Worm (Caenorhabditis elegans) whole organism, late embryonic: ENCODE data around the gene meg-3.
"Not testable (repeated sequence)": the region's sequence is repeated elsewhere in the genome, so short reads cannot be mapped to it uniquely, and the experiment has no call there.

Source experiments
- C38D4.7 ChIP-seq: fragments of 200-800 bp; sonication (Bioruptor generic); optimal IDR thresholded peaks from 2 replicates; lab custom pipeline; 2018; ENCODE audit warnings: mild to moderate bottlenecking, missing genetic modification characterization, moderate library complexity, missing compliant biosample characterization
- F13H6.1 ChIP-seq: sonication (generic microtip); optimal IDR thresholded peaks from 2 replicates; lab custom pipeline; 2016; ENCODE audit warnings: missing genetic modification characterization, missing compliant biosample characterization
- K09A11.1 ChIP-seq: sonication (generic microtip); optimal IDR thresholded peaks from 2 replicates; lab custom pipeline; 2017; ENCODE audit warnings: antibody characterized with exemption, mild to moderate bottlenecking, missing genetic modification characterization, missing compliant biosample characterization; ENCODE audit not compliant: insufficient read depth
- T23F11.4 ChIP-seq: fragments of 200-800 bp; sonication (Bioruptor generic); optimal IDR thresholded peaks from 2 replicates; lab custom pipeline; 2018; ENCODE audit warnings: mild to moderate bottlenecking, missing genetic modification characterization, missing compliant biosample characterization
- Y22D7AL.16 ChIP-seq: sonication (generic microtip); optimal IDR thresholded peaks from 2 replicates; lab custom pipeline; 2016; ENCODE audit warnings: missing genetic modification characterization, missing compliant biosample characterization
- ahr-1 ChIP-seq: sonication (generic microtip); optimal IDR thresholded peaks from 2 replicates; lab custom pipeline; 2016; ENCODE audit warnings: missing genetic modification characterization, missing compliant biosample characterization
- ceh-18 ChIP-seq: sonication (generic microtip); optimal IDR thresholded peaks from 2 replicates; lab custom pipeline; 2016; ENCODE audit warnings: missing genetic modification characterization, missing compliant biosample characterization
- ceh-2 ChIP-seq: sonication (generic microtip); optimal IDR thresholded peaks from 2 replicates; lab custom pipeline; 2016; ENCODE audit warnings: missing genotype, missing genetic modification characterization, missing compliant biosample characterization
- ceh-22 ChIP-seq: sonication (generic microtip); optimal IDR thresholded peaks from 2 replicates; lab custom pipeline; 2017; ENCODE audit warnings: missing biosample characterization, missing genetic modification characterization
- ceh-30 ChIP-seq: fragments of 150-350 bp; optimal IDR thresholded peaks from 2 replicates; lab custom pipeline; 2014; ENCODE audit warnings: missing biosample characterization, missing genetic modification characterization
- ceh-34 ChIP-seq: sonication (generic microtip); optimal IDR thresholded peaks from 2 replicates; lab custom pipeline; 2016; ENCODE audit warnings: mild to moderate bottlenecking, missing genetic modification characterization, missing compliant biosample characterization
- ceh-48 ChIP-seq: sonication (generic microtip); optimal IDR thresholded peaks from 2 replicates; lab custom pipeline; 2016; ENCODE audit warnings: missing genetic modification characterization, inconsistent platforms, missing compliant biosample characterization
- ceh-6 ChIP-seq: fragments of 200-800 bp; sonication (Bioruptor generic); optimal IDR thresholded peaks from 2 replicates; lab custom pipeline; 2018; ENCODE audit warnings: mild to moderate bottlenecking, missing genetic modification characterization, missing compliant biosample characterization
- ceh-9 ChIP-seq: sonication (generic microtip); optimal IDR thresholded peaks from 2 replicates; lab custom pipeline; 2016; ENCODE audit warnings: mild to moderate bottlenecking, missing genetic modification characterization, inconsistent platforms, missing compliant biosample characterization
- dmd-4 ChIP-seq: sonication (generic microtip); optimal IDR thresholded peaks from 2 replicates; lab custom pipeline; 2016; ENCODE audit warnings: borderline replicate concordance, missing genetic modification characterization, missing compliant biosample characterization
- dve-1 ChIP-seq: sonication (generic microtip); optimal IDR thresholded peaks from 2 replicates; lab custom pipeline; 2017; ENCODE audit warnings: antibody characterized with exemption, mild to moderate bottlenecking, missing genetic modification characterization, missing compliant biosample characterization
- ets-4 ChIP-seq: sonication (generic microtip); optimal IDR thresholded peaks from 2 replicates; lab custom pipeline; 2016; ENCODE audit warnings: missing genetic modification characterization, missing compliant biosample characterization
- eyg-1 ChIP-seq: sonication (generic microtip); optimal IDR thresholded peaks from 2 replicates; lab custom pipeline; 2016; ENCODE audit warnings: missing genotype, missing genetic modification characterization, missing compliant biosample characterization
- fax-1 ChIP-seq: sonication (generic microtip); optimal IDR thresholded peaks from 2 replicates; lab custom pipeline; 2016; ENCODE audit warnings: missing genotype, missing genetic modification characterization, missing compliant biosample characterization
- hlh-30 ChIP-seq: sonication (generic microtip); optimal IDR thresholded peaks from 2 replicates; lab custom pipeline; 2017; ENCODE audit warnings: antibody characterized with exemption, missing genetic modification characterization, missing compliant biosample characterization; ENCODE audit not compliant: insufficient read depth
- lim-6 ChIP-seq: sonication (generic microtip); optimal IDR thresholded peaks from 2 replicates; lab custom pipeline; 2016; ENCODE audit warnings: missing genetic modification characterization, missing compliant biosample characterization
- lin-11 ChIP-seq: fragments of 200-800 bp; sonication (Bioruptor generic); optimal IDR thresholded peaks from 2 replicates; lab custom pipeline; 2018; ENCODE audit warnings: mild to moderate bottlenecking, missing genetic modification characterization, missing compliant biosample characterization
- madf-2 ChIP-seq: sonication (generic microtip); optimal IDR thresholded peaks from 2 replicates; lab custom pipeline; 2017; ENCODE audit warnings: missing genetic modification characterization, missing compliant biosample characterization
- nhr-11 ChIP-seq: fragments of 150-350 bp; optimal IDR thresholded peaks from 2 replicates; lab custom pipeline; 2014; ENCODE audit warnings: missing biosample characterization, missing genetic modification characterization
- nhr-232 ChIP-seq: sonication (generic microtip); optimal IDR thresholded peaks from 2 replicates; lab custom pipeline; 2016; ENCODE audit warnings: missing genetic modification characterization, missing compliant biosample characterization
- npax-4 ChIP-seq: sonication (generic microtip); optimal IDR thresholded peaks from 2 replicates; lab custom pipeline; 2016; ENCODE audit warnings: missing genetic modification characterization, missing compliant biosample characterization
- odd-2 ChIP-seq: sonication (generic microtip); optimal IDR thresholded peaks from 2 replicates; lab custom pipeline; 2017; ENCODE audit warnings: antibody characterized with exemption, mild to moderate bottlenecking, missing genetic modification characterization, missing compliant biosample characterization
- pat-9 ChIP-seq: fragments of 200-800 bp; sonication (Bioruptor generic); optimal IDR thresholded peaks from 2 replicates; lab custom pipeline; 2018; ENCODE audit warnings: mild to moderate bottlenecking, missing genetic modification characterization, moderate library complexity, missing compliant biosample characterization
- pha-2 ChIP-seq: sonication (generic microtip); optimal IDR thresholded peaks from 2 replicates; lab custom pipeline; 2017; ENCODE audit warnings: mild to moderate bottlenecking, missing genetic modification characterization, missing compliant biosample characterization
- pha-4 ChIP-seq: fragments of 150-350 bp; optimal IDR thresholded peaks from 2 replicates; lab custom pipeline; 2018; ENCODE audit warnings: missing biosample characterization, missing genetic modification reagents, missing genetic modification characterization
- ref-2 ChIP-seq: sonication (generic microtip); optimal IDR thresholded peaks from 2 replicates; lab custom pipeline; 2016; ENCODE audit warnings: missing genetic modification characterization, missing compliant biosample characterization
- rnt-1 ChIP-seq: sonication (generic microtip); optimal IDR thresholded peaks from 2 replicates; lab custom pipeline; 2016; ENCODE audit warnings: missing genetic modification characterization, missing compliant biosample characterization
- sox-4 ChIP-seq: sonication (generic microtip); optimal IDR thresholded peaks from 2 replicates; lab custom pipeline; 2017; ENCODE audit warnings: mild to moderate bottlenecking, missing genetic modification characterization, inconsistent platforms, missing compliant biosample characterization
- syd-9 ChIP-seq: sonication (generic microtip); optimal IDR thresholded peaks from 2 replicates; lab custom pipeline; 2016; ENCODE audit warnings: mild to moderate bottlenecking, missing genetic modification characterization, moderate library complexity, missing compliant biosample characterization
- tbx-2 ChIP-seq: sonication (generic microtip); optimal IDR thresholded peaks from 2 replicates; lab custom pipeline; 2016; ENCODE audit warnings: missing genetic modification characterization, missing compliant biosample characterization
- tbx-7 ChIP-seq: sonication (generic microtip); optimal IDR thresholded peaks from 2 replicates; lab custom pipeline; 2016; ENCODE audit warnings: missing genotype, missing genetic modification characterization, missing compliant biosample characterization
- unc-42 ChIP-seq: sonication (generic microtip); optimal IDR thresholded peaks from 2 replicates; lab custom pipeline; 2016; ENCODE audit warnings: missing genotype, missing genetic modification characterization, missing compliant biosample characterization
- unc-55 ChIP-seq: sonication (generic microtip); optimal IDR thresholded peaks from 2 replicates; lab custom pipeline; 2017; ENCODE audit warnings: missing biosample characterization, missing genetic modification reagents, missing genetic modification characterization
- ztf-16 ChIP-seq: sonication (generic microtip); optimal IDR thresholded peaks from 2 replicates; lab custom pipeline; 2017; ENCODE audit warnings: missing genetic modification characterization, missing compliant biosample characterization

meg-3 gene

DNA sequence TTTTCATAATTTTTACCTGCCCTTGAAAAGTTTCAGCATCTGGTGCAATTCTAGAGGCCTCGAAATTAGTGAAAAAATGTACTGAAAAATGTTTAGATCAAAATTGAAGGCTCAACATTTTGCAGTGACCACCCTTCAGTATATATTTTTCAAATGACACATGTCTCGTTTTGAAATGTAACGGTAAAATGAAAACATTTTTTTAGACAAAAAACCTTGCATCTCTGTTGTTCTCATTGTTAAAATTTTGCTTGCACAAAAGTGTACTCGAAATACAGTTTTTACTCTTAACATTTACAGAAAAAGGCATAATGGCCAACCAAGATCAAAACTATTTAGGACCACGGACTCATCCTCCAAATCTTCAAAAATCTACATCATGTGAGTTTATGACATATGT lies 36.9 kb upstream of the meg-3 start, which contains the start of gene Y102A11A.2:
Gene Y102A11A.2 (plus strand): TSS at position 301 of the 400 bp plus-strand sequence.
- TF ChIP-seq tbx-2 (tag; lab: Kevin White, UChicago); F13H6.1; pha-2 (tag; lab: Kevin White, UChicago): not testable (repeated sequence)

DNA sequence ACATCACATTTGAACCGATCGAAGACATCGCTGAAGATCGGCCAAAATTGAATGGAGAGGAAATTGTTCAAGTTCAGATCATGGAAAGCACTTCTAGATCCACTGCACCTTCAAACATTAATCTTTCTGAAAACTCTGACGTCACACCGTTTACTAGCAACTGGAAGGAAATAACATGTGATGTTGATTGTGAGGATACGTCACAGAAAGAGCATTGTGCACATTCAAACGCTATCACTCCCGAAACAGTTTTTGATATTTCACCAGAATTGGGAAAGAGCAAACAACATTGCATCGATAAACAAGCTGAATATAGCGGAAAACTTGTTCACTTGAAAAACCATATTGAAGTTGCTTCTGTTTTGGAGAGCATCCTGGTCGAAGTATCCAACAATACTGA lies 32.2 kb upstream of the meg-3 start:
- TF ChIP-seq ets-4 (tag; lab: Kevin White, UChicago) (no peak), eyg-1 (no peak), ceh-6 (GFP tag; lab: Kevin White, UChicago) (no peak), npax-4 (tag; lab: Kevin White, UChicago) (no peak), dve-1 (tag; lab: Kevin White, UChicago) (no peak), ceh-34 (tag; lab: Kevin White, UChicago) (no peak), ceh-9 (tag; lab: Kevin White, UChicago) (no peak), ceh-18 (tag; lab: Kevin White, UChicago) (no peak), rnt-1 (tag; lab: Kevin White, UChicago) (no peak), ref-2 (no peak), madf-2 (tag; lab: Kevin White, UChicago) (no peak), dmd-4 (tag; lab: Kevin White, UChicago) (no peak), tbx-2 (tag; lab: Kevin White, UChicago) (no peak), unc-55 (GFP tag; lab: Kevin White, UChicago) (no peak), hlh-30 (no peak), lin-11 (no peak), syd-9 (tag; lab: Kevin White, UChicago) (no peak), T23F11.4 (GFP tag; lab: Kevin White, UChicago) (no peak), pat-9 (tag; lab: Kevin White, UChicago) (no peak), ztf-16 (tag; lab: Kevin White, UChicago) (no peak)

DNA sequence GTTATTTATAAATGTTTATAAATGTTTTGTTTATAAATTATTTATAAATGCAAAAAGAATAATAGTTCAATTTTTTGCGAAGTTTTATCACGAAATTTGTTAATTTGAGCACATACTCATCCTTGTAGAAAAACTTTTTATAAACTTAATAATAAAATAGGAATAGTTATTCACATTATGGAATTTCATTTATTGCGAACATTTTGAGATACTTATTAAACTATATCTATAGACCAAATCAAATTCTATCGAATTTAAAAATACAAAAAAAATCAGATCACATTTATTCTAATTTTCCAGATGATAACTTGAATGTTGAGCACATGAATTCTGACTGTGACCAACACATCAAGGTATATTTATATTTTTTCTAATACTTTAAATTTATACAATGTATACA lies 29.4 kb upstream of the meg-3 start, which contains the start of gene Y102A11A.3:
Gene Y102A11A.3 (plus strand): TSS at position 301 of the 400 bp plus-strand sequence.
- TF ChIP-seq ceh-18 (tag; lab: Kevin White, UChicago) (no peak), ceh-6 (GFP tag; lab: Kevin White, UChicago) (no peak), lim-6 (tag; lab: Kevin White, UChicago) (no peak), syd-9 (tag; lab: Kevin White, UChicago) (no peak), ceh-30 (tag; lab: Kevin White, UChicago) (no peak), sox-4 (tag; lab: Kevin White, UChicago) (no peak), eyg-1 (no peak), ceh-9 (tag; lab: Kevin White, UChicago) (no peak), ahr-1 (tag; lab: Kevin White, UChicago) (no peak), tbx-7 (tag; lab: Kevin White, UChicago) (no peak), ceh-48 (no peak), ceh-2 (tag; lab: Kevin White, UChicago) (no peak), fax-1 (tag; lab: Kevin White, UChicago) (no peak), nhr-11 (tag; lab: Kevin White, UChicago) (no peak), pha-4 (tag; lab: Kevin White, UChicago) (no peak), C38D4.7 (GFP tag; lab: Kevin White, UChicago) (no peak), unc-42 (tag; lab: Kevin White, UChicago) (no peak), nhr-232 (tag; lab: Kevin White, UChicago) (no peak), ets-4 (tag; lab: Kevin White, UChicago) (no peak), odd-2 (no peak)

DNA sequence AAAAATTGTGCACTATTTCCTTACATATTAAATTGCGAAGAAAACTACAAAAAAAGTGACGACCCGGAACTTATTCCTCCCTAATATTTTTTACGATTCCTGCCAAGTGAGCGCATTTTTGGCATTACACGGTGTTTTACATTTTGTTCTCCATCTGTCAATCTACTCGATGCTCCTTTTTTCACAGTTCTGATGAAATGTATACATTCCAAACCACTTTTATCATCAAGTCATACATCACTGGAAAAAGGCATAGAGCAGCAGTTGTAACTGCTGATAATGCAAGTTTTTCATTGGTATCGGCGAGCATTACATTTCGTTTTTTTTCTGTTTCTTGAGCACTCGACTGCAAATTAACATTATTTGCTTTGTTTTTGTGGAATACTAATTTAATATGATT lies 28.8 kb upstream of the meg-3 start:
- TF ChIP-seq ceh-22 (tag; lab: Kevin White, UChicago) (no peak), T23F11.4 (GFP tag; lab: Kevin White, UChicago) (no peak), rnt-1 (tag; lab: Kevin White, UChicago) (no peak), eyg-1 (no peak), pat-9 (tag; lab: Kevin White, UChicago) (no peak), unc-55 (GFP tag; lab: Kevin White, UChicago) (no peak), ceh-6 (GFP tag; lab: Kevin White, UChicago) (no peak), tbx-2 (tag; lab: Kevin White, UChicago) (no peak), K09A11.1 (tag; lab: Kevin White, UChicago) (no peak), Y22D7AL.16 (tag; lab: Kevin White, UChicago) (no peak), ceh-2 (tag; lab: Kevin White, UChicago) (no peak), ahr-1 (tag; lab: Kevin White, UChicago) (no peak), ceh-9 (tag; lab: Kevin White, UChicago) (no peak), ref-2 (no peak)
